Worm (Caenorhabditis elegans) whole organism, L1 larva: ENCODE results near the gene R11G1.11.

Source experiments
- elt-2 ChIP-seq: sonication (generic microtip); optimal IDR thresholded peaks from 2 replicates; lab custom pipeline; 2016; ENCODE audit warnings: missing genetic modification characterization, mild to moderate bottlenecking, inconsistent platforms, missing compliant biosample characterization, missing genetic modification reagents
- fkh-4 ChIP-seq: sonication (generic microtip); optimal IDR thresholded peaks from 2 replicates; lab custom pipeline; 2016; ENCODE audit warnings: missing compliant biosample characterization, missing genetic modification characterization, borderline replicate concordance
- fkh-8 ChIP-seq: sonication (generic microtip); optimal IDR thresholded peaks from 2 replicates; lab custom pipeline; 2016; ENCODE audit warnings: mild to moderate bottlenecking, missing genetic modification characterization, missing compliant biosample characterization
- nhr-11 ChIP-seq: fragments of 150-350 bp; optimal IDR thresholded peaks from 2 replicates; lab custom pipeline; 2014; ENCODE audit warnings: missing biosample characterization, missing genetic modification characterization
- nhr-237 ChIP-seq: fragments of 150-350 bp; optimal IDR thresholded peaks from 2 replicates; lab custom pipeline; 2014; ENCODE audit warnings: missing biosample characterization, missing genetic modification characterization
- nhr-77 ChIP-seq: fragments of 150-350 bp; optimal IDR thresholded peaks from 2 replicates; lab custom pipeline; 2014; ENCODE audit warnings: missing biosample characterization, missing genetic modification characterization
- snu-23 ChIP-seq: sonication (generic microtip); optimal IDR thresholded peaks from 2 replicates; lab custom pipeline; 2016; ENCODE audit warnings: missing genetic modification characterization, missing compliant biosample characterization
- sptf-1 ChIP-seq: fragments of 150-350 bp; optimal IDR thresholded peaks from 2 replicates; lab custom pipeline; 2014; ENCODE audit warnings: missing biosample characterization, missing genetic modification characterization
- unc-62 ChIP-seq: fragments of 150-350 bp; optimal IDR thresholded peaks from 2 replicates; lab custom pipeline; 2014; ENCODE audit warnings: missing biosample characterization, missing genetic modification reagents, missing genetic modification characterization

ce11 chrX:3693138-3693537 lies 38.4 kb downstream of the R11G1.11 start, which contains the start of gene C02F12.8:
- TF ChIP-seq nhr-77 (tag; lab: Kevin White, UChicago), result no peak
- TF ChIP-seq nhr-237 (tag; lab: Kevin White, UChicago), result no peak
- TF ChIP-seq sptf-1 (tag; lab: Kevin White, UChicago), result no peak
- no peak for TF ChIP-seq fkh-8
- no peak for TF ChIP-seq nhr-11 (tag; lab: Kevin White, UChicago)
- no peak for TF ChIP-seq fkh-4 (tag; lab: Kevin White, UChicago)
- no peak for TF ChIP-seq unc-62 (GFP tag; lab: Kevin White, UChicago)
- TF ChIP-seq snu-23 (GFP tag; lab: Kevin White, UChicago), result no peak
- TF ChIP-seq elt-2 (tag; lab: Kevin White, UChicago), result no peak
